Worm (Caenorhabditis elegans) whole organism, young adult: ENCODE data around the gene srj-25.

ENCODE experiments used
- Y79H2A.3 ChIP-seq: fragments of 200-800 bp; sonication (Bioruptor generic); conservative IDR thresholded peaks from 2 replicates; pipeline ENCODE4 v1.3.6; 2022; ENCODE audit warnings: missing genetic modification reagents, missing genetic modification characterization, missing compliant biosample characterization
- aptf-3 ChIP-seq: fragments of 200-800 bp; sonication (Bioruptor generic); IDR thresholded peaks from 2 replicates; pipeline ENCODE4 v1.3.6; 2022; ENCODE audit warnings: missing genetic modification characterization, missing compliant biosample characterization
- ceh-27 ChIP-seq: fragments of 200-800 bp; sonication (Bioruptor generic); optimal IDR thresholded peaks from 2 replicates; lab custom pipeline; 2018; ENCODE audit warnings: mild to moderate bottlenecking, missing genetic modification characterization, moderate library complexity, missing compliant biosample characterization
- hlh-12 ChIP-seq: sonication (generic microtip); optimal IDR thresholded peaks from 2 replicates; lab custom pipeline; 2016; ENCODE audit warnings: missing genetic modification characterization, missing compliant biosample characterization
- lin-54 ChIP-seq: fragments of 200-800 bp; sonication (Bioruptor generic); optimal IDR thresholded peaks from 2 replicates; lab custom pipeline; 2018; ENCODE audit warnings: mild to moderate bottlenecking, missing genetic modification characterization, missing compliant biosample characterization
- nfya-1 ChIP-seq: sonication (generic microtip); optimal IDR thresholded peaks from 2 replicates; lab custom pipeline; 2017; ENCODE audit warnings: antibody characterized with exemption, missing compliant biosample characterization, missing genetic modification characterization, borderline replicate concordance; ENCODE audit not compliant: insufficient read depth
- rpc-1 ChIP-seq, 2 experiments: fragments of 150-350 bp in 1 of 2; sonication (generic microtip) in 1 of 2; optimal IDR thresholded peaks; 2 replicates each; lab custom pipeline; 2014 to 2018; ENCODE audit warnings: missing biosample characterization in 1 of 2, missing genetic modification characterization in 1 of 2, missing genetic modification reagents in 1 of 2, missing genotype in 1 of 2
- snpc-4 ChIP-seq, 5 experiments: fragments of 150-350 bp in 1 of 5; sonication (generic microtip) in 4 of 5; optimal IDR thresholded peaks; 2 replicates each; lab custom pipeline; 2014 to 2018; ENCODE audit warnings: missing genetic modification characterization in 5 of 5, missing biosample characterization in 3 of 5, antibody characterized with exemption in 2 of 5, mild to moderate bottlenecking in 2 of 5, missing compliant biosample characterization in 2 of 5, missing genotype in 2 of 5, moderate library complexity in 2 of 5, missing genetic modification reagents in 1 of 5
- unc-62 ChIP-seq: fragments of 150-350 bp; optimal IDR thresholded peaks from 2 replicates; lab custom pipeline; 2014; ENCODE audit warnings: missing biosample characterization, missing genetic modification reagents, missing genetic modification characterization
- ztf-3 ChIP-seq: fragments of 200-800 bp; sonication (Bioruptor generic); optimal IDR thresholded peaks from 2 replicates; lab custom pipeline; 2018; ENCODE audit warnings: mild to moderate bottlenecking, missing genetic modification characterization, missing compliant biosample characterization

- TF ChIP-seq lin-54 (GFP tag; lab: Kevin White, UChicago) (no peak), rpc-1 (optimal IDR thresholded peaks at IDR 0.05; lab: Kevin White, UChicago) (no peak), rpc-1 (tag; optimal IDR thresholded peaks at IDR 0.05; lab: Kevin White, UChicago) (no peak), snpc-4 (GFP tag; optimal IDR thresholded peaks at IDR 0.05; lab: Kevin White, UChicago) (no peak), snpc-4 (tag; optimal IDR thresholded peaks at IDR 0.05; lab: Kevin White, UChicago) (no peak), hlh-12 (tag; lab: Kevin White, UChicago) (no peak), ztf-3 (GFP tag; lab: Kevin White, UChicago) (no peak), unc-62 (GFP tag; lab: Kevin White, UChicago) (no peak), nfya-1 (tag; lab: Kevin White, UChicago) (no peak), ceh-27 (no peak), Y79H2A.3 (GFP tag; lab: Robert Waterston, UW) (no peak), aptf-3 (GFP tag; lab: Robert Waterston, UW) (no peak)
Observed at ce11 chrV:736171-736570, at the start of gene srj-25.
